Worm (Caenorhabditis elegans) whole organism, mixed stage, embryonic: ENCODE measurements around the gene epn-1.

ENCODE experiments used
- elt-3 ChIP-seq: fragments of 150-350 bp; optimal IDR thresholded peaks from 2 replicates; lab custom pipeline; 2014; ENCODE audit warnings: missing biosample characterization, missing genetic modification characterization
- nhr-76 ChIP-seq: sonication (generic microtip); optimal IDR thresholded peaks from 2 replicates; lab custom pipeline; 2017; ENCODE audit warnings: missing biosample characterization, missing genetic modification characterization
- unc-39 ChIP-seq: fragments of 150-350 bp; optimal IDR thresholded peaks from 2 replicates; lab custom pipeline; 2014; ENCODE audit warnings: missing biosample characterization, missing genetic modification characterization

DNA sequence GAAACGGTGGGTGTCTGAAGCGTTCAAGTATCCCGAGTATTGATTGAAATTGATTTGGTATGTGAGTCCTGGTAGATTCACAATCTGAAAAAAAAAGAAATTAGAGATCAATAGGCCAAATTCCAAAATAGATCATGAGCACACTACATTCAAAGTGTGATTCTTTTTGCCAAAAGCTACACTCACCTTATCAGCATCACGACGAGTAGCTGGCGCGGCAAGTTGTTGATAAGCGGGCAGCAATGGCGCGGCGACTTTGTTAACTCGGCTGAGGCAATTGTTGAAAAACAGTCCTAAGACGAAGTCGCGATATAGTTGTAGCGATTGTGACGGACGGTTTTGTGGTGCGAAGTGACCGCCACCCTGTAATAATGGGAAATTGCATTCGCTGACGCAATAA is 49.3 kb downstream of the epn-1 start:
- TF ChIP-seq nhr-76 (tag; lab: Kevin White, UChicago) (no peak), elt-3 (tag; lab: Kevin White, UChicago) (no peak), unc-39 (tag; lab: Kevin White, UChicago) (no peak)
